Worm (Caenorhabditis elegans) whole organism, L4 larva: Measurements from ENCODE around the gene C03G5.14.

Experiments
- ceh-28 ChIP-seq: fragments of 150-350 bp; optimal IDR thresholded peaks from 2 replicates; lab custom pipeline; 2014; ENCODE audit warnings: missing biosample characterization, missing genetic modification reagents, missing genetic modification characterization
- fos-1 ChIP-seq: fragments of 150-350 bp; optimal IDR thresholded peaks from 2 replicates; lab custom pipeline; 2014; ENCODE audit warnings: missing biosample characterization, missing genetic modification characterization
- lim-7 ChIP-seq: fragments of 200-800 bp; sonication (Bioruptor generic); IDR thresholded peaks from 2 replicates; pipeline ENCODE4 v1.3.6; 2022; ENCODE audit warnings: missing genetic modification characterization, missing compliant biosample characterization
- nhr-11 ChIP-seq: fragments of 150-350 bp; optimal IDR thresholded peaks from 2 replicates; lab custom pipeline; 2014; ENCODE audit warnings: missing biosample characterization, missing genetic modification characterization
- nhr-237 ChIP-seq: sonication (generic microtip); optimal IDR thresholded peaks from 2 replicates; lab custom pipeline; 2017; ENCODE audit warnings: missing biosample characterization, missing genetic modification characterization
- skn-1 ChIP-seq: fragments of 150-350 bp; optimal IDR thresholded peaks from 2 replicates; lab custom pipeline; 2014; ENCODE audit warnings: missing biosample characterization, missing genetic modification characterization

DNA sequence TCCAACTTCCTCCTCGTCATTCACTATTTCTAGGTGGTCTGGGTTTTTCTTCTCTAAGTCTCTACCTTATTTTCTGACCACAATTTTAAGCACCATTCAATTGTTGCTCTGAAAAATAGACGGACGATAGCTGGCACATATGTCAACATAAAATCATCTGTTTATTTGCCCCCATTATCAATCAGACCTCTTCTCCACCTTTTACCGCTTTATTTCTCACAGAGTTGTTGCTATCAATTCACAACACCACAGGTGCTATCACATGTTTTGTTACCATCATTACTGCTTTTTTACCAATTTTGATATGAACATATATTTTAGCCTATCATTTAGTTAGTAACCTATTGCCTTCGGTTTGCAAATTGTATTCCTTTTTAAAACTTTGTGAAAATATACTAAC lies 29.0 kb upstream of the C03G5.14 start:
- TF ChIP-seq nhr-237 (tag; lab: Kevin White, UChicago) (no peak), fos-1 (tag; lab: Kevin White, UChicago) (no peak), nhr-11 (tag; lab: Kevin White, UChicago) (no peak), skn-1 (tag; lab: Kevin White, UChicago) (no peak), ceh-28 (no peak), lim-7 (GFP tag; lab: Robert Waterston, UW) (no peak)
